Fruit fly (Drosophila melanogaster) S2 (cell line): ENCODE data around the gene wus.

Source experiments
- CG8478 ChIP-seq: fragments of >200 bp; optimal IDR thresholded peaks from 2 replicates; lab custom pipeline; 2018
- CTCF ChIP-seq, 2 experiments: fragments of >200 bp; optimal IDR thresholded peaks; 2 replicates each; lab custom pipeline; 2018

The wus gene

DNA sequence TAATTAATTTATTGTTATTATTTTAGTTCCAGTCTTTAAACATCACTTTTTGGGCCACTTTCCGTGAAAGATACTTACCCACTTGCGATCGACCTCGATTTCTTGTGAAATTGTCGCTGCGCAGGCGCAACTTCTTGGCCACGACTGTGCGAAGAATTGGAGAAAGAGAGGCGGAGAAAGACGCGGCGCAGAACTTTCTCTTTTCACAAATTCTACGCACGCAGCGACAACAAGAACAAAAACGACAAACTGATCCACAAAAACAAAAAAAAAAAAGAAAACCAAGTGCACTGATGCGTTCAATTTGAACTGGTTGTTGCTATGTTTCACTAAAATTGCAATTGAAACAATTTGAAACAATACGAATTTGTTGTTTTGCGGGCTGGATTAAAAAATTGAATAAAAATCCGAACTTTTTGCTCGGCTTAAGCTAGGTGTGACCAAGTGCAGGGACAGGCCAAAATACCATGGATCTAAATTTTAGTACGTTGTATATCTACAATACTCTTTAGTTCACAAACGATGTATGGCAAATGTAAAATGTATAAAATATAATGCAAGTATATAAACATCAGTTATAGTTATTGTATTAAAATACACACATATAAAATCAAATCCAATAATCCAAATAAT lies at the start of gene wus:
Gene wus, minus strand, starts transcription at position 448 of the 633 bp plus-strand sequence.
- no peak for TF ChIP-seq CG8478
- no peak for TF ChIP-seq CTCF (optimal IDR thresholded peaks at IDR 0.05; lab: Kevin White, UChicago)

- TF ChIP-seq CG8478 (no peak), CTCF (optimal IDR thresholded peaks at IDR 0.05; lab: Kevin White, UChicago) (no peak)
Measured at dm6 chrX:16986928-16987327, 46.3 kb upstream of the wus start.

DNA sequence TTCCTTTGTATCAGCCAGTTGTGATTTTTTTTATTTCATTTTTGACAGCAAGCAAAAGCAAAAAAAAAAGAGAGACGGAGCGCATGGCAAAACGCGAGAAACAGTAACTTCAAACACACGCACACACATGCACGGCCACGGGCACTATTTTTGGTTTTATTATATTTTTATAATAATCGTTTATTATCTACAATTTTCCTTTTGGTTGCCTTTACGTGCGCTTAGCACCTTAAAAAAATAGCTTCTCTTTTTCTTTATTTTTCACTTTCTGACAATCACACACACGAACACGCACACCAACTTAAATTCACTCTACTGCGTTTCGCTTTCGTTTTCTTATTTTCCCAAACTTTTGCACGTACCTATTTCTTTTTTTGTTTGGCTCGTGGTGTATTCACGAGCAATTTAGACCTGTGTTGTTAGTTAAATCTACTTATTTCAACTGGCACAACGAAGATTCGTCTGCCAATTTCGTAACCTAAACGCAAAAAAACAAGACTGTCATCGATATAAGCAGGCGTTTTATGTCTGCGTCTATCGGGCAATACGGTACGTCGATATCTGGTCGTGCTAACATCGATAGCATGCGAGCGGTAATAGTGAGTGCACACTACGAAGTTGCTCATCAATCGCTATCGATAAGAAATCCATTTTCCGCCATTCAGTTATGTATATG lies 27.6 kb upstream of the wus start, which contains the start of gene Ubr1:
Gene Ubr1, minus strand, starts transcription at position 532 of the 676 bp plus-strand sequence.
- TF ChIP-seq CTCF (optimal IDR thresholded peaks at IDR 0.05; lab: Kevin White, UChicago) (peak; percentile 52), CG8478 (no peak)

DNA sequence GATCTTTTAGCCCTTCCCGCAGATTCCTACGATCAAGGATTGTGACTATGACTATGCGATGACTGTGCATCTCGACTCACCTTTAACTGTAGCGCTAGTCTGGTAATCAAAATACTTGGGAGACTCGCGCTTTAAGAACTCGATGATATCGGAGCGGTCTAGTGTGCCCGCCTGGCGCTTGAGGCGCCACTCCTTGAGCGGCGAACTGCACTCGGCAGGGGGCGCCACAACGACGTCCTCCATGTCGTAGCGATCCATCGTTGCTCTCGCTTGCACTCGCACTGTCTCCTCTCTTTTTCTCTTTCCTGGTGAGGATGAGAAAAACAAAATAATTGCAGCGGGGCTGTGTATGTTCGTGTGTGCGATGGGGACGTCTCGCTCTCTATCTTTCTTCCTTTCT lies 26.7 kb upstream of the wus start:
- peak; percentile 94 to 99 for TF ChIP-seq CTCF (optimal IDR thresholded peaks at IDR 0.05; lab: Kevin White, UChicago)
- no peak for TF ChIP-seq CG8478

DNA sequence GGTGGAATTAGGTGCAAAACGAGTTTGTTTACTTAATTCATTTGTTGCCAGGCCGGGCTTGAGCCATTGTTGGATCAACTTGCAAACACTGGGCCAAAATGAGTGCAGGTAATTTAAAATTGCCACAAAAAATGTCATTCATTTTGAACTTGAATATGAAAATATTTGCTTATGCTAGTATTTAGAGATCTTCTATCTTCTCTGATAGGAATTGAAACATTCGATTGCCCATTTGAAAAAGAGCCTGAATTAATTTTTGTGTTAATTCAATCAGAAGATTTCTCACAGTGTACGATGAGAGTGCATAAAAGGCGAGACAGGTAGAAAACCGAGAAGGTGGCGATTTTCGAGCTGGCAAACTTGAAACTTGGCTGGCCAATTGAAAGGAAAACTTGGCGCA lies 25.9 kb upstream of the wus start:
- TF ChIP-seq CTCF (optimal IDR thresholded peaks at IDR 0.05; lab: Kevin White, UChicago) (no peak), CG8478 (no peak)

DNA sequence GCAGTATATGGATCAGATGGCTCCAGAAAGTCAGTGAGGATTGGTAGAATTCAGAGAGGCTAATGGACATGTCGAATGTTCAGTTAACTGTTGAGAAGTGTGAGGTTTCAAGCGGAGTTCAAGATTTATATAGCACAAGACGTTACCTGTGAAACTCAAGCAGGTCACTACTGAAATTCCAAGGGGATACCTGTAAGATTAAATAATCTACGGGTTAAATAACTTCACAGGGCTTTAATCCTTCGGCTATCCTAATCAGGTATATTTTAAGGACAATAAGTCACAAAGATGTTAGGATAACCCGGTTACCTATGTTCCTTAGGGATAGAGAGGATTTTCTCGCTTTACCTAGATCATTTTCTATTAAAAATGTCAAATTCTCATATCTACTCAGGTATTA lies 7.7 kb upstream of the wus start, which contains the start of gene CG13000:
Gene CG13000, minus strand, starts transcription at position 101 of the 400 bp plus-strand sequence.
- TF ChIP-seq CTCF (optimal IDR thresholded peaks at IDR 0.05; lab: Kevin White, UChicago) (no peak), CG8478 (no peak)

DNA sequence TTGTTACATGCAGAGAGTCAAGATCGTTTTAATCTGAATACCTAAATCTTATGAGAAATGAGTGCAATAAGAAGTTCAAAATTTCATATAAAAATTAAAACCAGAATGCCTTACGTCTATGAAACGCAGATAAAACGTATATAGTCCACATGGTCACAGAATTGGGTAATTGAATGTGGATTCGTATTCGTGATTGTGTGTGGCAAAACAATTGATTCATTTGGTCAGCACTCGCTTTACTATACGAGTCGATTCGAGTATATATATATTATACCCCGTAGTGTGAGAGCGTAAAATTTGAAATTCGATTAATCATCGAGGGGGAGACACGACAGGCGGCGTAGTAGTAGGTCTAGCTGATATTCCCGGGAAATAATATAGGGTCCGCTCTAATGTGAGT lies 5.9 kb upstream of the wus start:
- TF ChIP-seq CG8478 (no peak), CTCF (optimal IDR thresholded peaks at IDR 0.05; lab: Kevin White, UChicago) (no peak)

- TF ChIP-seq CG8478 (no peak), CTCF (optimal IDR thresholded peaks at IDR 0.05; lab: Kevin White, UChicago) (no peak)
Measured at dm6 chrX:16945414-16945813, 4.7 kb upstream of the wus start.

DNA sequence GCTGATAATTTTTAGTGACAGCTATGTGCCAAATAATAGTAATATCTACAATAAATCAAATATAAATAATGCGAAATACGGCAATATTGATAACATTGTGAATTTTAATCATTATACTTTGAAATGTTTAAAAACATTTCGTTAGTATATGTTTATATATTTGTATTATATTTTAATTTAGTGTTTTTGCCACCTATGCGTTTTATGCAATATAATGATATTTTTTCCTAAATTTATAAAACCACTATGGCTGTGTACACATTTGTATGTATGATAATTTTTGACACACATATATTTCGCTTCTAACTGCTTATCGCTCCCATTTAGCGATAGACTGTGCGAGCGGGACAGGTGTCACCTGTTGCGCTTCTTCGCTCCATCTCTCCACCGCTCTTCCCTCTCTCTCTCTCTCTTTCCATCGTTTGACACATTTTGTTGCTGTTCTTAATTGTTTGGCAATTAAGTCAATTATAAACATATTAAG lies 3.4 kb upstream of the wus start:
- no peak for TF ChIP-seq CG8478
- TF ChIP-seq CTCF (optimal IDR thresholded peaks at IDR 0.05; lab: Kevin White, UChicago), result no peak

- TF ChIP-seq CG8478 (no peak), CTCF (optimal IDR thresholded peaks at IDR 0.05; lab: Kevin White, UChicago) (no peak)
Measured at dm6 chrX:16943515-16943850, 2.8 kb upstream of the wus start.

dm6 chrX:16942735-16943514 lies 2.3 kb upstream of the wus start, which contains the start of the genes CG13001 and RhoGAP15B:
TSS of gene CG13001 (minus strand) at chrX:16942871.
TSS of gene RhoGAP15B (plus strand) at chrX:16943290.
- no peak for TF ChIP-seq CG8478
- TF ChIP-seq CTCF (optimal IDR thresholded peaks at IDR 0.05; lab: Kevin White, UChicago), result no peak

DNA sequence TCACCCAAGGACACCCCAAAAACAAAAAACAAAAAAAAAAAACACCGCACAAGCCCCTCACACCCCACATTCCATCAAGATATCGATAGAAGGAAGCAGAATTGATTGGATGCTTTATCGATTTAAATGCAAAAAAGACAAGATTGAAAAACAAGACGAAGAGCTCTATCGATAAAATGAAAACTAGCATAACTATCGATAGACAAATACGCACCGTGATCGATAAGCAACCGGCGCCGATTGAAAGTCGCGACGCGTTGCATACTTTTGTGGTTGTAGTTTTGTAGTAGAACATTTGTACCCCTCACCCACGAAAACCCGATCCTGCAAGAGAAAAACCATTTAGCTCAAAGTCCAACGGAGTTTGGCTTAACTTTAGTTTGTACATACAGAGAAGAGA lies 4.0 kb downstream of the wus start:
- no peak for TF ChIP-seq CTCF (optimal IDR thresholded peaks at IDR 0.05; lab: Kevin White, UChicago)
- TF ChIP-seq CG8478, result no peak

DNA sequence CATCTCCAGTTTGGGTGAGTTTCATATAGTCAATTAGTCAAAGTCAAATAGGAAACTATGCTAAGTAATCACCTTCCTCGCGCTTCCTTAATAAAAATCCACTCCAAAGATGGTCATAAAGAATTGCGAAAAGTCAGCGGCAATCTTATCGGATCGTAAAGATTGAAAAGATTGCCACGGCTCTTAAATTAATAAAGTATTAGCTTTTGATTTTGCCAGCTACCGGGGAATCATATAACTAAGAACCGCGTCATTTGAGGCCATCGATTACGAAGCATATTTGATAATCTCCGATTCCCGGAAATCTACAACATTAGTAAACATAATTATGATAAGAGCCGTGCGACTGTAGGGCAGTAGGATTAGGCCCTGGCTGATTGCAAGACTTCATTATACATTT lies 6.2 kb downstream of the wus start:
- TF ChIP-seq CG8478 (no peak), CTCF (optimal IDR thresholded peaks at IDR 0.05; lab: Kevin White, UChicago) (no peak)

- TF ChIP-seq CTCF (optimal IDR thresholded peaks at IDR 0.05; lab: Kevin White, UChicago) (no peak), CG8478 (no peak)
Measured at dm6 chrX:16932820-16933386, 7.8 kb downstream of the wus start.
